Worm (Caenorhabditis elegans) whole organism, late embryonic: ENCODE measurements around the gene rfc-2.

ENCODE experiments used
- ceh-34 ChIP-seq: sonication (generic microtip); optimal IDR thresholded peaks from 2 replicates; lab custom pipeline; 2016; ENCODE audit warnings: mild to moderate bottlenecking, missing genetic modification characterization, missing compliant biosample characterization
- pha-4 ChIP-seq: fragments of 150-350 bp; optimal IDR thresholded peaks from 2 replicates; lab custom pipeline; 2018; ENCODE audit warnings: missing biosample characterization, missing genetic modification reagents, missing genetic modification characterization

- TF ChIP-seq pha-4 (tag; lab: Kevin White, UChicago): no peak
- no peak for TF ChIP-seq ceh-34 (tag; lab: Kevin White, UChicago)
Observed at ce11 chrIV:1394077-1394476, 47.0 kb downstream of the rfc-2 start.
